Worm (Caenorhabditis elegans) whole organism, L4 larva: ENCODE measurements around the gene rpac-40.

Experiments
- D1046.2 ChIP-seq: fragments of 200-800 bp; sonication (Bioruptor generic); IDR thresholded peaks from 2 replicates; pipeline ENCODE4 v1.3.6; 2022; ENCODE audit warnings: missing genetic modification characterization, missing compliant biosample characterization
- F10B5.3 ChIP-seq: sonication (generic microtip); optimal IDR thresholded peaks from 2 replicates; lab custom pipeline; 2016; ENCODE audit warnings: mild to moderate bottlenecking, missing genetic modification characterization, missing compliant biosample characterization
- R02D3.7 ChIP-seq: fragments of 150-350 bp; sonication (generic microtip); optimal IDR thresholded peaks from 3 replicates; lab custom pipeline; 2014; ENCODE audit warnings: missing biosample characterization, missing genetic modification characterization
- T20F7.1 ChIP-seq: fragments of 200-800 bp; sonication (Bioruptor generic); optimal IDR thresholded peaks from 2 replicates; lab custom pipeline; 2018; ENCODE audit warnings: mild to moderate bottlenecking, missing genetic modification characterization, missing compliant biosample characterization
- T26A8.4 ChIP-seq: fragments of 200-800 bp; sonication (Bioruptor generic); IDR thresholded peaks from 2 replicates; pipeline ENCODE4 v1.3.6; 2022; ENCODE audit warnings: missing genetic modification characterization, missing compliant biosample characterization
- Y48G9A.11 ChIP-seq: fragments of 200-800 bp; sonication (Bioruptor generic); IDR thresholded peaks from 2 replicates; pipeline ENCODE4 v1.3.6; 2022; ENCODE audit warnings: missing genetic modification reagents, missing genetic modification characterization, missing compliant biosample characterization
- Y5F2A.4 ChIP-seq: fragments of 200-800 bp; sonication (Bioruptor generic); optimal IDR thresholded peaks from 2 replicates; lab custom pipeline; 2018; ENCODE audit warnings: mild to moderate bottlenecking, missing genetic modification characterization, missing compliant biosample characterization
- arid-1 ChIP-seq: fragments of 200-800 bp; sonication (Bioruptor generic); conservative IDR thresholded peaks from 2 replicates; pipeline ENCODE4 v1.3.6; 2022; ENCODE audit warnings: missing genetic modification reagents, missing genetic modification characterization, missing compliant biosample characterization
- attf-4 ChIP-seq: sonication (generic microtip); optimal IDR thresholded peaks from 3 replicates; lab custom pipeline; 2017; ENCODE audit warnings: missing biosample characterization, missing genetic modification characterization
- ceh-62 ChIP-seq: sonication (generic microtip); optimal IDR thresholded peaks from 2 replicates; lab custom pipeline; 2017; ENCODE audit warnings: missing biosample characterization, missing genetic modification characterization
- ceh-82 ChIP-seq: sonication (generic microtip); optimal IDR thresholded peaks from 2 replicates; lab custom pipeline; 2017; ENCODE audit warnings: missing biosample characterization, missing genetic modification characterization
- daf-12 ChIP-seq: fragments of 150-350 bp; optimal IDR thresholded peaks from 2 replicates; lab custom pipeline; 2014; ENCODE audit warnings: missing biosample characterization, missing genetic modification reagents, missing genetic modification characterization
- daf-16 ChIP-seq, 3 experiments: sonication (generic microtip); optimal IDR thresholded peaks; 2 replicates each; lab custom pipeline; 2016 to 2017; ENCODE audit warnings: missing genetic modification characterization in 3 of 3, missing genetic modification reagents in 3 of 3, mild to moderate bottlenecking in 2 of 3, missing compliant biosample characterization in 2 of 3, missing biosample characterization in 1 of 3, moderate library complexity in 1 of 3
- daf-19 ChIP-seq: fragments of 200-800 bp; sonication (Bioruptor generic); conservative IDR thresholded peaks from 2 replicates; pipeline ENCODE4 v1.3.6; 2022; ENCODE audit warnings: missing genetic modification characterization, missing compliant biosample characterization
- dmd-9 ChIP-seq: fragments of 200-800 bp; sonication (Bioruptor generic); IDR thresholded peaks from 2 replicates; pipeline ENCODE4 v1.3.6; 2022; ENCODE audit warnings: missing genetic modification reagents, missing genetic modification characterization, missing compliant biosample characterization
- duxl-1 ChIP-seq: sonication (generic microtip); optimal IDR thresholded peaks from 2 replicates; lab custom pipeline; 2016; ENCODE audit warnings: mild to moderate bottlenecking, missing genetic modification characterization, moderate library complexity, missing compliant biosample characterization; ENCODE audit not compliant: poor library complexity
- egl-27 ChIP-seq: sonication (generic microtip); optimal IDR thresholded peaks from 3 replicates; lab custom pipeline; 2017; ENCODE audit warnings: missing biosample characterization, missing genetic modification reagents, missing genetic modification characterization
- fkh-10 ChIP-seq: fragments of 150-350 bp; optimal IDR thresholded peaks from 2 replicates; lab custom pipeline; 2014; ENCODE audit warnings: missing biosample characterization, missing genetic modification reagents, missing genetic modification characterization
- hlh-30 ChIP-seq: sonication (generic microtip); optimal IDR thresholded peaks from 2 replicates; lab custom pipeline; 2017; ENCODE audit warnings: antibody characterized with exemption, mild to moderate bottlenecking, missing genetic modification characterization, missing compliant biosample characterization; ENCODE audit not compliant: insufficient read depth
- hmg-1.1 ChIP-seq: fragments of 200-800 bp; sonication (Bioruptor generic); IDR thresholded peaks from 2 replicates; pipeline ENCODE4 v1.3.6; 2022; ENCODE audit warnings: missing genetic modification reagents, missing genetic modification characterization, missing compliant biosample characterization
- jun-1 ChIP-seq: fragments of 150-350 bp; optimal IDR thresholded peaks from 2 replicates; lab custom pipeline; 2014; ENCODE audit warnings: missing biosample characterization, missing genetic modification reagents, missing genetic modification characterization
- lim-7 ChIP-seq: fragments of 200-800 bp; sonication (Bioruptor generic); IDR thresholded peaks from 2 replicates; pipeline ENCODE4 v1.3.6; 2022; ENCODE audit warnings: missing genetic modification characterization, missing compliant biosample characterization
- lin-15B ChIP-seq: fragments of 150-350 bp; sonication (generic microtip); optimal IDR thresholded peaks from 3 replicates; lab custom pipeline; 2014; ENCODE audit warnings: missing biosample characterization, missing genetic modification characterization
- lin-29 ChIP-seq: fragments of 200-800 bp; sonication (Bioruptor generic); IDR thresholded peaks from 2 replicates; pipeline ENCODE4 v1.3.6; 2022; ENCODE audit warnings: missing genetic modification reagents, missing genetic modification characterization, missing compliant biosample characterization
- madf-5 ChIP-seq, 2 experiments: fragments of 200-800 bp; sonication (Bioruptor generic); IDR thresholded peaks; 2 replicates each; pipeline ENCODE4 v1.3.6; 2022; ENCODE audit warnings: missing compliant biosample characterization in 2 of 2, missing genetic modification characterization in 2 of 2
- madf-9 ChIP-seq: fragments of 200-800 bp; sonication (Bioruptor generic); conservative IDR thresholded peaks from 2 replicates; pipeline ENCODE4 v1.3.6; 2022; ENCODE audit warnings: missing genetic modification reagents, missing genetic modification characterization, missing compliant biosample characterization
- mdt-29 ChIP-seq: fragments of 200-800 bp; sonication (Bioruptor generic); IDR thresholded peaks from 2 replicates; pipeline ENCODE4 v1.3.6; 2022; ENCODE audit warnings: missing genetic modification reagents, missing genetic modification characterization, missing compliant biosample characterization
- mep-1 ChIP-seq: fragments of 150-350 bp; sonication (generic microtip); optimal IDR thresholded peaks from 3 replicates; lab custom pipeline; 2014; ENCODE audit warnings: missing biosample characterization, missing genetic modification characterization
- mes-2 ChIP-seq: sonication (generic microtip); optimal IDR thresholded peaks from 2 replicates; lab custom pipeline; 2016; ENCODE audit warnings: missing genotype, mild to moderate bottlenecking, missing genetic modification characterization, missing compliant biosample characterization; ENCODE audit not compliant: poor library complexity, severe bottlenecking
- mxl-3 ChIP-seq: fragments of 200-800 bp; sonication (Bioruptor generic); optimal IDR thresholded peaks from 2 replicates; lab custom pipeline; 2018; ENCODE audit warnings: mild to moderate bottlenecking, missing genetic modification characterization, missing compliant biosample characterization
- nhr-10 ChIP-seq: fragments of 150-350 bp; optimal IDR thresholded peaks from 2 replicates; lab custom pipeline; 2014; ENCODE audit warnings: missing biosample characterization, missing genetic modification characterization
- nhr-102 ChIP-seq: sonication (generic microtip); optimal IDR thresholded peaks from 2 replicates; lab custom pipeline; 2016; ENCODE audit warnings: mild to moderate bottlenecking, missing genetic modification characterization, moderate library complexity, missing compliant biosample characterization
- nhr-111 ChIP-seq: fragments of 200-800 bp; sonication (Bioruptor generic); optimal IDR thresholded peaks from 2 replicates; lab custom pipeline; 2018; ENCODE audit warnings: mild to moderate bottlenecking, missing genetic modification characterization, missing compliant biosample characterization
- nhr-25 ChIP-seq: sonication (generic microtip); optimal IDR thresholded peaks from 2 replicates; lab custom pipeline; 2017; ENCODE audit warnings: missing genetic modification characterization, mild to moderate bottlenecking, missing compliant biosample characterization, antibody characterized with exemption, moderate library complexity, borderline replicate concordance; ENCODE audit not compliant: insufficient read depth
- pha-4 ChIP-seq, 2 experiments: fragments of 150-350 bp in 1 of 2; fragments of 200-800 bp in 1 of 2; sonication (Bioruptor generic) in 1 of 2; IDR thresholded peaks in 1 of 2; optimal IDR thresholded peaks in 1 of 2; 2 replicates each; pipeline versions ENCODE4 v1.3.6 to Lab custom; 2014 to 2022; ENCODE audit warnings: missing genetic modification characterization in 2 of 2, missing genetic modification reagents in 2 of 2, missing biosample characterization in 1 of 2, missing compliant biosample characterization in 1 of 2
- php-3 ChIP-seq: fragments of 200-800 bp; sonication (Bioruptor generic); IDR thresholded peaks from 2 replicates; pipeline ENCODE4 v1.3.6; 2022; ENCODE audit warnings: missing genetic modification reagents, missing genetic modification characterization, missing compliant biosample characterization
- pqm-1 ChIP-seq: sonication (generic microtip); optimal IDR thresholded peaks from 2 replicates; lab custom pipeline; 2017; ENCODE audit warnings: missing biosample characterization, missing genetic modification characterization
- rbr-2 ChIP-seq: sonication (generic microtip); optimal IDR thresholded peaks from 2 replicates; lab custom pipeline; 2016; ENCODE audit warnings: missing genotype, missing genetic modification characterization, missing compliant biosample characterization
- saeg-2 ChIP-seq: fragments of 200-800 bp; sonication (Bioruptor generic); IDR thresholded peaks from 2 replicates; pipeline ENCODE4 v1.3.6; 2022; ENCODE audit warnings: missing genetic modification reagents, missing genetic modification characterization, missing compliant biosample characterization
- spr-1 ChIP-seq: sonication (generic microtip); optimal IDR thresholded peaks from 2 replicates; lab custom pipeline; 2016; ENCODE audit warnings: mild to moderate bottlenecking, missing genetic modification characterization, missing compliant biosample characterization
- tra-1 ChIP-seq: fragments of 200-800 bp; sonication (Bioruptor generic); IDR thresholded peaks from 2 replicates; pipeline ENCODE4 v1.3.6; 2022; ENCODE audit warnings: missing genetic modification reagents, missing genetic modification characterization, missing compliant biosample characterization
- unc-130 ChIP-seq: sonication (generic microtip); optimal IDR thresholded peaks from 2 replicates; lab custom pipeline; 2016; ENCODE audit warnings: missing genetic modification reagents, missing genetic modification characterization, missing compliant biosample characterization
- unc-62 ChIP-seq, 3 experiments: fragments of 150-350 bp in 1 of 3; sonication (generic microtip); optimal IDR thresholded peaks in 2 of 3; peaks in 1 of 3; 1 replicate in 1 of 3; 2 replicates in 2 of 3; lab custom pipeline; 2014 to 2017; ENCODE audit warnings: missing biosample characterization in 3 of 3, missing genetic modification characterization in 3 of 3, missing genetic modification reagents in 3 of 3, missing genotype in 1 of 3
- vab-7 ChIP-seq: fragments of 200-800 bp; sonication (Bioruptor generic); IDR thresholded peaks from 2 replicates; pipeline ENCODE4 v1.3.6; 2022; ENCODE audit warnings: missing genetic modification reagents, missing genetic modification characterization, missing compliant biosample characterization
- zfp-3 ChIP-seq: fragments of 200-800 bp; sonication (Bioruptor generic); conservative IDR thresholded peaks from 2 replicates; pipeline ENCODE4 v1.3.6; 2022; ENCODE audit warnings: missing genetic modification reagents, missing genetic modification characterization, missing compliant biosample characterization
- zip-2 ChIP-seq: fragments of 150-350 bp; optimal IDR thresholded peaks from 2 replicates; lab custom pipeline; 2014; ENCODE audit warnings: missing biosample characterization, missing genetic modification characterization
- ztf-11 ChIP-seq: fragments of 150-350 bp; optimal IDR thresholded peaks from 2 replicates; lab custom pipeline; 2014; ENCODE audit warnings: missing biosample characterization, missing genetic modification characterization
- ztf-7 ChIP-seq: fragments of 150-350 bp; optimal IDR thresholded peaks from 2 replicates; lab custom pipeline; 2014; ENCODE audit warnings: missing biosample characterization, missing genetic modification characterization

Gene rpac-40

ce11 chrV:4186453-4187143 is 12.7 kb upstream of the rpac-40 start (continued):
- TF ChIP-seq daf-19 (GFP tag; lab: Robert Waterston, UW), result no peak
- TF ChIP-seq zip-2 (tag; lab: Kevin White, UChicago), result no peak
- peak; percentile 35 for TF ChIP-seq nhr-102
- TF ChIP-seq ztf-7 (tag; lab: Kevin White, UChicago), result no peak
- TF ChIP-seq egl-27 (tag; lab: Kevin White, UChicago), result no peak
- TF ChIP-seq fkh-10 (GFP tag; lab: Kevin White, UChicago), result no peak
- TF ChIP-seq daf-12, result no peak
- TF ChIP-seq D1046.2 (GFP tag; lab: Robert Waterston, UW), result no peak
- no peak for TF ChIP-seq madf-9
- no peak for TF ChIP-seq R02D3.7 (tag; lab: Kevin White, UChicago)
- no peak for TF ChIP-seq rbr-2 (tag; lab: Kevin White, UChicago)
- 0 out of 2 replicates have a peak, but pooled peaks have one; percentile 14 for TF ChIP-seq php-3 (GFP tag; lab: Robert Waterston, UW)
- TF ChIP-seq unc-62 (GFP tag; optimal IDR thresholded peaks at IDR 0.05 in 1 of 2; lab: Kevin White, UChicago), result no peak
- no peak for TF ChIP-seq unc-62 (tag; optimal IDR thresholded peaks at IDR 0.05; lab: Kevin White, UChicago)
- TF ChIP-seq dmd-9 (GFP tag; lab: Robert Waterston, UW), result no peak
- peak; percentile 68 for TF ChIP-seq hlh-30 (tag; lab: Kevin White, UChicago)
- peak; percentile 36 for TF ChIP-seq duxl-1
- 0 out of 2 replicates have a peak, but pooled peaks have one; percentile 33 for TF ChIP-seq arid-1 (GFP tag; lab: Robert Waterston, UW)
- TF ChIP-seq mes-2 (tag; lab: Kevin White, UChicago), result peak; percentile 14
- no peak for TF ChIP-seq nhr-10 (tag; lab: Kevin White, UChicago)
- 0 out of 2 replicates have a peak, but pooled peaks have one; percentile 43 for TF ChIP-seq lim-7 (GFP tag; lab: Robert Waterston, UW)
- TF ChIP-seq daf-16 (GFP tag; optimal IDR thresholded peaks at IDR 0.05; lab: Kevin White, UChicago), result no peak
- peak; percentile 38 for TF ChIP-seq daf-16 (tag; optimal IDR thresholded peaks at IDR 0.05; lab: Kevin White, UChicago)
- no peak for TF ChIP-seq Y48G9A.11
- TF ChIP-seq hmg-1.1 (GFP tag; lab: Robert Waterston, UW), result no peak
- TF ChIP-seq mep-1 (tag; lab: Kevin White, UChicago), result no peak
- no peak for TF ChIP-seq ztf-11 (tag; lab: Kevin White, UChicago)
- TF ChIP-seq attf-4, result no peak
- no peak for TF ChIP-seq tra-1 (GFP tag; lab: Robert Waterston, UW)
- no peak for TF ChIP-seq unc-130 (GFP tag; lab: Kevin White, UChicago)
- no peak for TF ChIP-seq T20F7.1 (GFP tag; lab: Kevin White, UChicago)
- no peak for TF ChIP-seq ceh-82
- no peak for TF ChIP-seq nhr-25 (tag; lab: Kevin White, UChicago)
- TF ChIP-seq jun-1 (tag; lab: Kevin White, UChicago), result no peak
- TF ChIP-seq mdt-29 (GFP tag; lab: Robert Waterston, UW), result 0 out of 2 replicates have a peak, but pooled peaks have one; percentile 34
- no peak for TF ChIP-seq F10B5.3
- TF ChIP-seq ceh-62, result no peak
- TF ChIP-seq spr-1 (tag; lab: Kevin White, UChicago), result no peak
- TF ChIP-seq vab-7, result no peak
- peak; percentile 45 for TF ChIP-seq pha-4 (GFP tag; IDR thresholded peaks at IDR 0.05; lab: Robert Waterston, UW)
- TF ChIP-seq pha-4 (tag; optimal IDR thresholded peaks at IDR 0.05; lab: Kevin White, UChicago), result no peak
- no peak for TF ChIP-seq pqm-1
- TF ChIP-seq nhr-111 (GFP tag; lab: Kevin White, UChicago), result no peak
- TF ChIP-seq saeg-2 (GFP tag; lab: Robert Waterston, UW), result no peak; the same call in 1 of the 2 replicates
- TF ChIP-seq Y5F2A.4 (GFP tag; lab: Kevin White, UChicago), result no peak
- TF ChIP-seq lin-29 (GFP tag; lab: Robert Waterston, UW), result no peak
- no peak for TF ChIP-seq zfp-3
- TF ChIP-seq madf-5 (GFP tag; IDR thresholded peaks at IDR 0.05; lab: Robert Waterston, UW), result no peak
- peak; percentile 97 for TF ChIP-seq mxl-3 (GFP tag; lab: Kevin White, UChicago)
- no peak for TF ChIP-seq T26A8.4
- TF ChIP-seq lin-15B (tag; lab: Kevin White, UChicago), result no peak
